Fruit fly (Drosophila melanogaster) whole organism, embryonic: ENCODE measurements around the gene CG4101.

ENCODE experiments used
- ATbp ChIP-seq: fragments of 200-800 bp; sonication (Bioruptor generic); optimal IDR thresholded peaks from 2 replicates; lab custom pipeline; 2017; ENCODE audit warnings: missing biosample characterization, mild to moderate bottlenecking, missing genetic modification characterization, missing genetic modification reagents
- Aef1 ChIP-seq: fragments of 200-800 bp; sonication (Bioruptor generic); IDR thresholded peaks from 3 replicates; pipeline ENCODE4 v1.3.6; 2022; ENCODE audit warnings: missing biosample characterization, missing genetic modification characterization
- Asciz ChIP-seq: fragments of 200-800 bp; sonication (Bioruptor generic); optimal IDR thresholded peaks from 2 replicates; lab custom pipeline; 2017; ENCODE audit warnings: missing biosample characterization, mild to moderate bottlenecking, missing genetic modification characterization, missing genetic modification reagents
- BtbVII ChIP-seq: fragments of 200-800 bp; sonication (Bioruptor generic); optimal IDR thresholded peaks from 3 replicates; lab custom pipeline; 2017; ENCODE audit warnings: missing biosample characterization, mild to moderate bottlenecking, missing genetic modification characterization
- CG10366 ChIP-seq: fragments of 200-800 bp; sonication (Bioruptor generic); IDR thresholded peaks from 2 replicates; pipeline ENCODE4 v1.3.6; 2022; ENCODE audit warnings: missing biosample characterization, missing genetic modification characterization
- CG10462 ChIP-seq: fragments of 200-800 bp; sonication (Bioruptor generic); optimal IDR thresholded peaks from 2 replicates; lab custom pipeline; 2016; ENCODE audit warnings: missing biosample characterization, missing genetic modification characterization
- CG12942 ChIP-seq: fragments of 200-800 bp; sonication (Bioruptor generic); optimal IDR thresholded peaks from 3 replicates; lab custom pipeline; 2016; ENCODE audit warnings: missing biosample characterization, missing genetic modification characterization
- CG14667 ChIP-seq: fragments of 200-800 bp; sonication (Bioruptor generic); IDR thresholded peaks from 2 replicates; pipeline ENCODE4 v1.3.6; 2022; ENCODE audit warnings: missing biosample characterization, missing genetic modification characterization
- CG2116 ChIP-seq: fragments of 200-800 bp; sonication (Bioruptor generic); optimal IDR thresholded peaks from 3 replicates; lab custom pipeline; 2018; ENCODE audit warnings: missing biosample characterization, mild to moderate bottlenecking, missing genetic modification characterization
- CG30403 ChIP-seq: fragments of 200-800 bp; sonication (Bioruptor generic); optimal IDR thresholded peaks from 3 replicates; lab custom pipeline; 2016; ENCODE audit warnings: missing biosample characterization, missing genetic modification characterization
- CG31441 ChIP-seq: fragments of 200-800 bp; sonication (Bioruptor generic); IDR thresholded peaks from 2 replicates; pipeline ENCODE4 v1.3.6; 2022; ENCODE audit warnings: missing biosample characterization, missing genetic modification characterization
- CG32767 ChIP-seq: fragments of 200-800 bp; sonication (Bioruptor generic); IDR thresholded peaks from 2 replicates; pipeline ENCODE4 v1.3.6; 2022; ENCODE audit warnings: missing biosample characterization, missing genetic modification characterization
- CG33557 ChIP-seq: fragments of 200-800 bp; sonication (Bioruptor generic); optimal IDR thresholded peaks from 2 replicates; lab custom pipeline; 2019; ENCODE audit warnings: missing biosample characterization, mild to moderate bottlenecking, missing genetic modification characterization, moderate library complexity
- CG42726 ChIP-seq: fragments of 200-800 bp; sonication (Bioruptor generic); IDR thresholded peaks from 2 replicates; pipeline ENCODE4 v1.3.6; 2022; ENCODE audit warnings: missing biosample characterization, missing genetic modification characterization; ENCODE audit not compliant: partially characterized antibody
- CG4820 ChIP-seq: fragments of 200-800 bp; sonication (Bioruptor generic); optimal IDR thresholded peaks from 3 replicates; lab custom pipeline; 2016; ENCODE audit warnings: missing biosample characterization, missing genetic modification characterization
- CG5180 ChIP-seq: fragments of 200-800 bp; sonication (Bioruptor generic); optimal IDR thresholded peaks from 3 replicates; lab custom pipeline; 2017; ENCODE audit warnings: missing biosample characterization, missing genetic modification characterization, mild to moderate bottlenecking, moderate library complexity, missing genetic modification reagents
- CG5245 ChIP-seq: fragments of 200-800 bp; sonication (Bioruptor generic); optimal IDR thresholded peaks from 3 replicates; lab custom pipeline; 2016; ENCODE audit warnings: missing biosample characterization, missing genetic modification characterization
- CG6654 ChIP-seq: fragments of 200-800 bp; sonication (Bioruptor generic); optimal IDR thresholded peaks from 2 replicates; lab custom pipeline; 2017; ENCODE audit warnings: missing biosample characterization, mild to moderate bottlenecking, missing genetic modification characterization
- CG6854 ChIP-seq: fragments of 200-800 bp; sonication (Bioruptor generic); optimal IDR thresholded peaks from 3 replicates; lab custom pipeline; 2017; ENCODE audit warnings: missing biosample characterization, mild to moderate bottlenecking, missing genetic modification characterization
- CG8290 ChIP-seq, 3 experiments: fragments of 200-800 bp; sonication (Bioruptor generic); optimal IDR thresholded peaks; 2 replicates each; lab custom pipeline; 2016 to 2019; ENCODE audit warnings: missing biosample characterization in 3 of 3, missing genetic modification characterization in 3 of 3, mild to moderate bottlenecking in 2 of 3, moderate library complexity in 1 of 3
- CG8924 ChIP-seq: fragments of 200-800 bp; optimal IDR thresholded peaks from 3 replicates; lab custom pipeline; 2019; ENCODE audit warnings: missing biosample characterization, mild to moderate bottlenecking, missing genetic modification characterization, moderate library complexity
- CG9727 ChIP-seq: fragments of 200-800 bp; sonication (Bioruptor generic); optimal IDR thresholded peaks from 3 replicates; lab custom pipeline; 2017; ENCODE audit warnings: missing biosample characterization, mild to moderate bottlenecking, missing genetic modification characterization
- Drgx ChIP-seq: fragments of 200-800 bp; sonication (Bioruptor generic); IDR thresholded peaks from 2 replicates; pipeline ENCODE4 v1.3.6; 2022; ENCODE audit warnings: missing biosample characterization, missing genetic modification characterization
- Gug ChIP-seq: fragments of 200-800 bp; sonication (Bioruptor generic); IDR thresholded peaks from 4 replicates; pipeline ENCODE4 v1.3.6; 2022; ENCODE audit warnings: missing biosample characterization, missing genetic modification characterization
- Hsf ChIP-seq: fragments of 200-800 bp; sonication (Bioruptor generic); optimal IDR thresholded peaks from 3 replicates; lab custom pipeline; 2016; ENCODE audit warnings: missing biosample characterization, missing genetic modification characterization
- Jarid2 ChIP-seq: fragments of 200-800 bp; sonication (Bioruptor generic); optimal IDR thresholded peaks from 3 replicates; lab custom pipeline; 2017; ENCODE audit warnings: mild to moderate bottlenecking, missing biosample characterization, missing genetic modification reagents, missing genetic modification characterization
- Nf-YB ChIP-seq: fragments of 200-800 bp; sonication (Bioruptor generic); optimal IDR thresholded peaks from 3 replicates; lab custom pipeline; 2019; ENCODE audit warnings: missing biosample characterization, mild to moderate bottlenecking, missing genetic modification characterization, moderate library complexity
- Sox102F ChIP-seq: fragments of 200-800 bp; sonication (Bioruptor generic); optimal IDR thresholded peaks from 2 replicates; lab custom pipeline; 2018; ENCODE audit warnings: missing biosample characterization, mild to moderate bottlenecking, missing genetic modification characterization, moderate library complexity
- Usf ChIP-seq: fragments of 200-800 bp; sonication (Bioruptor generic); optimal IDR thresholded peaks from 2 replicates; lab custom pipeline; 2017; ENCODE audit warnings: missing genotype, missing biosample characterization, missing genetic modification characterization
- Xrp1 ChIP-seq: fragments of 200-800 bp; sonication (Bioruptor generic); IDR thresholded peaks from 2 replicates; pipeline ENCODE4 v1.3.6; 2022; ENCODE audit warnings: missing biosample characterization, missing genetic modification characterization
- bsh ChIP-seq, 2 experiments: fragments of 200-800 bp; sonication (Bioruptor generic); optimal IDR thresholded peaks; 2 replicates each; lab custom pipeline; 2017 to 2018; ENCODE audit warnings: mild to moderate bottlenecking in 2 of 2, missing biosample characterization in 2 of 2, missing genetic modification characterization in 2 of 2, moderate library complexity in 1 of 2
- cg ChIP-seq: fragments of 200-800 bp; sonication (Bioruptor generic); optimal IDR thresholded peaks from 3 replicates; lab custom pipeline; 2019; ENCODE audit warnings: missing biosample characterization, mild to moderate bottlenecking, missing genetic modification characterization, moderate library complexity
- crc ChIP-seq: fragments of 200-800 bp; sonication (Bioruptor generic); optimal IDR thresholded peaks from 2 replicates; lab custom pipeline; 2016; ENCODE audit warnings: missing biosample characterization, missing genetic modification characterization
- dati ChIP-seq: fragments of 200-800 bp; sonication (Bioruptor generic); IDR thresholded peaks from 2 replicates; pipeline ENCODE4 v1.3.6; 2022; ENCODE audit warnings: missing biosample characterization, missing genetic modification characterization
- dmrt99B ChIP-seq: fragments of 200-800 bp; sonication (Bioruptor generic); optimal IDR thresholded peaks from 2 replicates; lab custom pipeline; 2018; ENCODE audit warnings: missing biosample characterization, mild to moderate bottlenecking, missing genetic modification characterization, moderate library complexity
- ewg ChIP-seq: fragments of 200-800 bp; sonication (Bioruptor generic); optimal IDR thresholded peaks from 3 replicates; lab custom pipeline; 2017; ENCODE audit warnings: mild to moderate bottlenecking, missing biosample characterization, missing genetic modification reagents, missing genetic modification characterization
- fd96Cb ChIP-seq: fragments of 200-800 bp; sonication (Bioruptor generic); optimal IDR thresholded peaks from 2 replicates; lab custom pipeline; 2018; ENCODE audit warnings: missing biosample characterization, mild to moderate bottlenecking, missing genetic modification characterization, moderate library complexity
- gem ChIP-seq: fragments of 200-800 bp; sonication (Bioruptor generic); optimal IDR thresholded peaks from 2 replicates; lab custom pipeline; 2019; ENCODE audit warnings: missing biosample characterization, mild to moderate bottlenecking, missing genetic modification characterization, moderate library complexity
- grn ChIP-seq: fragments of 200-800 bp; sonication (Bioruptor generic); optimal IDR thresholded peaks from 3 replicates; lab custom pipeline; 2017; ENCODE audit warnings: missing biosample characterization, missing genetic modification characterization
- gsb-n ChIP-seq: fragments of 200-800 bp; sonication (Bioruptor generic); optimal IDR thresholded peaks from 3 replicates; lab custom pipeline; 2018; ENCODE audit warnings: missing biosample characterization, mild to moderate bottlenecking, missing genetic modification characterization
- gt ChIP-seq: fragments of 200-800 bp; sonication (Bioruptor generic); IDR thresholded peaks from 2 replicates; pipeline ENCODE4 v1.3.6; 2022; ENCODE audit warnings: missing biosample characterization, missing genetic modification characterization
- odd ChIP-seq: fragments of 200-800 bp; sonication (Bioruptor generic); optimal IDR thresholded peaks from 2 replicates; lab custom pipeline; 2017; ENCODE audit warnings: missing biosample characterization, mild to moderate bottlenecking, missing genetic modification characterization
- pho ChIP-seq: fragments of 200-800 bp; sonication (Bioruptor generic); optimal IDR thresholded peaks from 2 replicates; lab custom pipeline; 2016; ENCODE audit warnings: missing biosample characterization, missing genetic modification characterization
- phol ChIP-seq: fragments of 200-800 bp; sonication (Bioruptor generic); optimal IDR thresholded peaks from 3 replicates; lab custom pipeline; 2018; ENCODE audit warnings: missing biosample characterization, mild to moderate bottlenecking, missing genetic modification characterization, moderate library complexity
- pum ChIP-seq: fragments of 200-800 bp; sonication (Bioruptor generic); optimal IDR thresholded peaks from 2 replicates; lab custom pipeline; 2016; ENCODE audit warnings: missing biosample characterization, missing genetic modification characterization
- run ChIP-seq: fragments of 200-800 bp; sonication (Bioruptor generic); optimal IDR thresholded peaks from 3 replicates; lab custom pipeline; 2018; ENCODE audit warnings: missing biosample characterization, mild to moderate bottlenecking, missing genetic modification characterization
- sd ChIP-seq: fragments of 200-800 bp; sonication (Bioruptor generic); optimal IDR thresholded peaks from 3 replicates; lab custom pipeline; 2018; ENCODE audit warnings: missing biosample characterization, mild to moderate bottlenecking, missing genetic modification characterization, moderate library complexity
- sens ChIP-seq: fragments of 200-800 bp; sonication (Bioruptor generic); peaks from one replicate; lab custom pipeline; 2016; ENCODE audit warnings: missing biosample characterization, missing genetic modification characterization
- ssp ChIP-seq: fragments of 200-800 bp; sonication (Bioruptor generic); IDR thresholded peaks from 2 replicates; pipeline ENCODE4 v1.3.6; 2022; ENCODE audit warnings: missing biosample characterization, missing genetic modification characterization
- zen ChIP-seq: fragments of 200-800 bp; sonication (Bioruptor generic); optimal IDR thresholded peaks from 3 replicates; lab custom pipeline; 2018; ENCODE audit warnings: missing biosample characterization, mild to moderate bottlenecking, missing genetic modification characterization, moderate library complexity

CG4101 gene

DNA sequence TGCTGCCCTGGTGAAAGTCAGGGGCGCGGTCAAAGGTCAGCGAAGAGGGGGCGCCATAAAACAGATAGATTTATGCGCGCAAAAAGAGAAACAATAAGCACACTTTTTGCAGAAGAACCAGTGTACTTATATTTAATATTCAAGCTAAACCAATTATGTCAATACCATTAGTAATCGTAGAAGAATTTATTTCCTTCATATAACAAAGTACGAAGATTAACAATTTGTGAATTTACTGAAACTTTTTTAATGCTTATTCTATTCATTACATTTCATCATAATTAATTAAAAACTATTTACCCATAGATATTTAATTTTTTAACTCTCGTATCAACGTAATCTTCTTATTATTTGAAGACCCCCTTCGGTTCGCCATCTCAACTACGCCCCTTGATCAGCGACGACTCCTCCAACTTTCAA, 29.8 kb downstream of the CG4101 start (continued):
- TF ChIP-seq Nf-YB (GFP tag; lab: Kevin White, UChicago), result peak; percentile 50
- TF ChIP-seq gsb-n (tag; lab: Kevin White, UChicago), result peak; percentile 47
- TF ChIP-seq grn (GFP tag; lab: Kevin White, UChicago), result no peak
- TF ChIP-seq CG30403 (GFP tag; lab: Kevin White, UChicago), result peak; percentile 81
- 0 out of 2 replicates have a peak, but pooled peaks have one; percentile 22 for TF ChIP-seq CG32767
- peak; percentile 48 for TF ChIP-seq CG4820 (GFP tag; lab: Kevin White, UChicago)
- peak; percentile 62 for TF ChIP-seq CG6654
- peak; percentile 4 for TF ChIP-seq CG8290 (GFP tag; optimal IDR thresholded peaks at IDR 0.05; lab: Kevin White, UChicago)
- TF ChIP-seq CG8290 (tag; optimal IDR thresholded peaks at IDR 0.05; lab: Kevin White, UChicago), result no peak
- TF ChIP-seq Hsf (GFP tag; lab: Kevin White, UChicago), result peak; percentile 16
- 0 out of 2 replicates have a peak, but pooled peaks have one; percentile 5 for TF ChIP-seq dati (GFP tag; lab: Robert Waterston, UW)
- peak; percentile 23 for TF ChIP-seq Usf
- TF ChIP-seq crc (GFP tag; lab: Kevin White, UChicago), result no peak
- TF ChIP-seq CG5245 (GFP tag; lab: Kevin White, UChicago), result peak; percentile 49
- peak; percentile 73 for TF ChIP-seq fd96Cb
- no peak for TF ChIP-seq CG6854 (GFP tag; lab: Kevin White, UChicago)
- TF ChIP-seq cg (GFP tag; lab: Kevin White, UChicago), result no peak
- TF ChIP-seq CG8924 (tag; lab: Kevin White, UChicago), result peak; percentile 69
- TF ChIP-seq CG14667 (GFP tag; lab: Robert Waterston, UW), result 0 out of 2 replicates have a peak, but pooled peaks have one; percentile 40
- no peak for TF ChIP-seq pho (GFP tag; lab: Kevin White, UChicago)
- TF ChIP-seq gt, result peak; percentile 46; the same call in 1 of the 2 replicates
- peak; percentile 69 for TF ChIP-seq ewg (GFP tag; lab: Kevin White, UChicago)
- peak; percentile 80 for TF ChIP-seq dmrt99B (tag; lab: Kevin White, UChicago)
- TF ChIP-seq CG9727 (GFP tag; lab: Kevin White, UChicago), result peak; percentile 50
- TF ChIP-seq sd (tag; lab: Kevin White, UChicago), result no peak
- TF ChIP-seq CG33557 (GFP tag; lab: Kevin White, UChicago), result peak; percentile 59

DNA sequence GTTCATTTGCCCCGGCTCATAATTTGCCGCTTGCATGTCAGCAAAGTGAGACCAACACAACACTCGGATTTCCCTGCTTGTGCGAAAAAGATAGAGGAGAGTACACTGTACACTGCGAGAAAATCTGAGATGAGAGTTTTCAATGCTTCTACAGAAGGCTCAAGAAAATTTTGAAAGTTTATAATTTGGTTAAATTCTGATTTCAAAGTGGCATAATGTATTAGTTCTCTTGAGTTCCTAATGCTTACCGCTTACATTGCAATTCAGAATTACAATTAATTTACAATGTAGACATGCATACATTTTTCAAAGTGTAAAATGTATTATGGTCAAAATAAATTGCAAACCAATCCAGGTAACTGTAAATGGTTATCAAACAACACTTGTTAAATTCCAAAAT, 30.7 kb downstream of the CG4101 start:
- TF ChIP-seq CG2116 (GFP tag; lab: Kevin White, UChicago) (no peak), pum (peak; percentile 2), BtbVII (GFP tag; lab: Kevin White, UChicago) (no peak), Gug (GFP tag; lab: Robert Waterston, UW) (no peak), CG5180 (GFP tag; lab: Kevin White, UChicago) (no peak), sens (GFP tag; lab: Kevin White, UChicago) (peak; percentile 86), zen (peak; percentile 27), CG42726 (0 out of 2 replicates have a peak, but pooled peaks have one; percentile 27), gem (tag; lab: Kevin White, UChicago) (peak; percentile 28), run (tag; lab: Kevin White, UChicago) (no peak), Jarid2 (GFP tag; lab: Kevin White, UChicago) (no peak), Xrp1 (peak; percentile 49; the same call in 1 of the 2 replicates), CG10462 (no peak), Sox102F (GFP tag; lab: Kevin White, UChicago) (peak; percentile 22), odd (GFP tag; lab: Kevin White, UChicago) (no peak), bsh (GFP tag; optimal IDR thresholded peaks at IDR 0.05; lab: Kevin White, UChicago) (peak in 1 of 2 experiments; percentile 16), ssp (no peak), CG12942 (GFP tag; lab: Kevin White, UChicago) (no peak), Aef1 (GFP tag; lab: Robert Waterston, UW) (no peak), dmrt99B (tag; lab: Kevin White, UChicago) (peak; percentile 8), Asciz (GFP tag; lab: Kevin White, UChicago) (peak; percentile 19), ATbp (GFP tag; lab: Kevin White, UChicago) (no peak), CG10366 (GFP tag; lab: Robert Waterston, UW) (no peak), Drgx (peak; percentile 54; the same call in 1 of the 2 replicates), phol (peak; percentile 51), CG31441 (GFP tag; lab: Robert Waterston, UW) (0 out of 2 replicates have a peak, but pooled peaks have one; percentile 31)
